Fruit fly (Drosophila melanogaster) whole organism, embryonic: ENCODE measurements around the gene Gip.

ENCODE experiments used
- Abd-B ChIP-seq: fragments of 200-800 bp; sonication (Bioruptor generic); optimal IDR thresholded peaks from 2 replicates; lab custom pipeline; 2018; ENCODE audit warnings: missing biosample characterization, mild to moderate bottlenecking, missing genetic modification characterization, moderate library complexity
- Awh ChIP-seq: fragments of 200-800 bp; sonication (Bioruptor generic); IDR thresholded peaks from 2 replicates; pipeline ENCODE4, ENCODE4 v1.3.6; 2022; ENCODE audit warnings: missing biosample characterization, missing genetic modification characterization
- CG10321 ChIP-seq: fragments of 200-800 bp; sonication (Bioruptor generic); IDR thresholded peaks from 2 replicates; pipeline ENCODE4 v1.3.6; 2022; ENCODE audit warnings: missing biosample characterization, missing genetic modification characterization
- CG12155 ChIP-seq: fragments of 200-800 bp; sonication (Bioruptor generic); optimal IDR thresholded peaks from 3 replicates; lab custom pipeline; 2016; ENCODE audit warnings: missing biosample characterization, missing genetic modification characterization
- CG12659 ChIP-seq: fragments of 200-800 bp; sonication (Bioruptor generic); optimal IDR thresholded peaks from 3 replicates; lab custom pipeline; 2017; ENCODE audit warnings: mild to moderate bottlenecking, missing biosample characterization, missing genetic modification reagents, missing genetic modification characterization
- CG13123 ChIP-seq: fragments of 200-800 bp; sonication (Bioruptor generic); optimal IDR thresholded peaks from 2 replicates; lab custom pipeline; 2016; ENCODE audit warnings: missing biosample characterization, missing genetic modification characterization
- CG14441 ChIP-seq: fragments of 200-800 bp; sonication (Bioruptor generic); IDR thresholded peaks from 2 replicates; pipeline ENCODE4 v1.3.6; 2022; ENCODE audit warnings: missing biosample characterization, missing genetic modification characterization
- CG1602 ChIP-seq: fragments of 200-800 bp; sonication (Bioruptor generic); optimal IDR thresholded peaks from 3 replicates; lab custom pipeline; 2016; ENCODE audit warnings: missing biosample characterization, missing genetic modification characterization
- CG1647 ChIP-seq: fragments of 200-800 bp; sonication (Bioruptor generic); optimal IDR thresholded peaks from 3 replicates; lab custom pipeline; 2016; ENCODE audit warnings: missing biosample characterization, missing genetic modification characterization
- CG17912 ChIP-seq: fragments of 200-800 bp; sonication (Bioruptor generic); optimal IDR thresholded peaks from 2 replicates; lab custom pipeline; 2018; ENCODE audit warnings: missing biosample characterization, mild to moderate bottlenecking, missing genetic modification characterization
- CG18599 ChIP-seq: fragments of 200-800 bp; sonication (Bioruptor generic); optimal IDR thresholded peaks from 3 replicates; lab custom pipeline; 2017; ENCODE audit warnings: missing biosample characterization, missing genetic modification characterization, mild to moderate bottlenecking, moderate library complexity, missing genetic modification reagents
- CG2712 ChIP-seq: fragments of 200-800 bp; optimal IDR thresholded peaks from 3 replicates; lab custom pipeline; 2019; ENCODE audit warnings: missing biosample characterization, mild to moderate bottlenecking, missing genetic modification characterization, moderate library complexity
- CG30403 ChIP-seq: fragments of 200-800 bp; sonication (Bioruptor generic); optimal IDR thresholded peaks from 3 replicates; lab custom pipeline; 2016; ENCODE audit warnings: missing biosample characterization, missing genetic modification characterization
- CG30431 ChIP-seq: fragments of 200-800 bp; sonication (Bioruptor generic); optimal IDR thresholded peaks from 2 replicates; lab custom pipeline; 2017; ENCODE audit warnings: missing biosample characterization, missing genetic modification characterization
- CG3163 ChIP-seq: fragments of 200-800 bp; sonication (Bioruptor generic); optimal IDR thresholded peaks from 3 replicates; lab custom pipeline; 2016; ENCODE audit warnings: missing biosample characterization, missing genetic modification characterization
- CG32772 ChIP-seq: fragments of 200-800 bp; sonication (Bioruptor generic); IDR thresholded peaks from 2 replicates; pipeline ENCODE4 v1.3.6; 2022; ENCODE audit warnings: missing biosample characterization, missing genetic modification characterization
- CG4360 ChIP-seq: fragments of 200-800 bp; sonication (Bioruptor generic); IDR thresholded peaks from 2 replicates; pipeline ENCODE4 v1.3.6; 2022; ENCODE audit warnings: missing biosample characterization, missing genetic modification characterization
- CG4730 ChIP-seq: fragments of 200-800 bp; sonication (Bioruptor generic); IDR thresholded peaks from 2 replicates; pipeline ENCODE4 v1.3.6; 2022; ENCODE audit warnings: missing biosample characterization, missing genetic modification characterization
- CG4820 ChIP-seq: fragments of 200-800 bp; sonication (Bioruptor generic); optimal IDR thresholded peaks from 3 replicates; lab custom pipeline; 2016; ENCODE audit warnings: missing biosample characterization, missing genetic modification characterization
- CG7556 ChIP-seq: fragments of 200-800 bp; sonication (Bioruptor generic); optimal IDR thresholded peaks from 2 replicates; lab custom pipeline; 2017; ENCODE audit warnings: missing biosample characterization, mild to moderate bottlenecking, missing genetic modification characterization
- CG9437 ChIP-seq: fragments of 200-800 bp; sonication (Bioruptor generic); optimal IDR thresholded peaks from 2 replicates; lab custom pipeline; 2018; ENCODE audit warnings: missing biosample characterization, mild to moderate bottlenecking, missing genetic modification characterization
- CG9932 ChIP-seq: fragments of 200-800 bp; sonication (Bioruptor generic); IDR thresholded peaks from 2 replicates; pipeline ENCODE4 v1.3.6; 2022; ENCODE audit warnings: missing biosample characterization, missing genetic modification characterization
- CHES-1-like ChIP-seq: fragments of 200-800 bp; sonication (Bioruptor generic); optimal IDR thresholded peaks from 2 replicates; lab custom pipeline; 2016; ENCODE audit warnings: missing biosample characterization, missing genetic modification characterization
- CoRest ChIP-seq: fragments of 200-800 bp; sonication (Bioruptor generic); optimal IDR thresholded peaks from 3 replicates; lab custom pipeline; 2018; ENCODE audit warnings: missing biosample characterization, mild to moderate bottlenecking, missing genetic modification characterization, moderate library complexity
- Deaf1 ChIP-seq: fragments of 200-800 bp; optimal IDR thresholded peaks from 3 replicates; lab custom pipeline; 2019; ENCODE audit warnings: missing biosample characterization, mild to moderate bottlenecking, missing genetic modification characterization, moderate library complexity
- Dip3 ChIP-seq: fragments of 200-800 bp; sonication (Bioruptor generic); optimal IDR thresholded peaks from 3 replicates; lab custom pipeline; 2016; ENCODE audit warnings: missing biosample characterization, missing genetic modification characterization
- Doc3 ChIP-seq: fragments of 200-800 bp; sonication (Bioruptor generic); IDR thresholded peaks from 3 replicates; pipeline ENCODE4 v1.3.6; 2022; ENCODE audit warnings: missing biosample characterization, missing genetic modification characterization; ENCODE audit not compliant: partially characterized antibody
- Drgx ChIP-seq: fragments of 200-800 bp; sonication (Bioruptor generic); IDR thresholded peaks from 2 replicates; pipeline ENCODE4 v1.3.6; 2022; ENCODE audit warnings: missing biosample characterization, missing genetic modification characterization
- Eip74EF ChIP-seq, 2 experiments: fragments of 200-800 bp in 1 of 2; fragments of >200 bp in 1 of 2; sonication (Bioruptor generic) in 1 of 2; optimal IDR thresholded peaks; 2 replicates each; lab custom pipeline; 2017 to 2019; ENCODE audit warnings: missing biosample characterization in 2 of 2, missing genetic modification characterization in 2 of 2, mild to moderate bottlenecking in 1 of 2, moderate library complexity in 1 of 2
- Hr3 ChIP-seq: fragments of 200-800 bp; sonication (Bioruptor generic); optimal IDR thresholded peaks from 3 replicates; lab custom pipeline; 2016; ENCODE audit warnings: missing biosample characterization, missing genetic modification characterization
- Hsf ChIP-seq: fragments of 200-800 bp; sonication (Bioruptor generic); optimal IDR thresholded peaks from 3 replicates; lab custom pipeline; 2016; ENCODE audit warnings: missing biosample characterization, missing genetic modification characterization
- MBD-R2 ChIP-seq: fragments of 200-800 bp; sonication (Bioruptor generic); IDR thresholded peaks from 2 replicates; pipeline ENCODE4 v1.3.6; 2022; ENCODE audit warnings: missing biosample characterization, missing genetic modification characterization
- Meics ChIP-seq: fragments of 200-800 bp; sonication (Bioruptor generic); optimal IDR thresholded peaks from 2 replicates; lab custom pipeline; 2017; ENCODE audit warnings: missing biosample characterization, mild to moderate bottlenecking, missing genetic modification characterization
- Sox100B ChIP-seq: fragments of 200-800 bp; sonication (Bioruptor generic); optimal IDR thresholded peaks from 3 replicates; lab custom pipeline; 2018; ENCODE audit warnings: missing biosample characterization, mild to moderate bottlenecking, missing genetic modification characterization
- Stat92E ChIP-seq, 3 experiments: fragments of >200 bp in 2 of 3; fragments of 200-800 bp in 1 of 3; sonication (Bioruptor generic) in 1 of 3; optimal IDR thresholded peaks; 2 replicates each; lab custom pipeline; 2017 to 2019; ENCODE audit warnings: missing biosample characterization in 3 of 3, missing genetic modification characterization in 3 of 3, mild to moderate bottlenecking in 1 of 3, moderate library complexity in 1 of 3
- ash1 ChIP-seq: fragments of 200-800 bp; sonication (Bioruptor generic); optimal IDR thresholded peaks from 2 replicates; lab custom pipeline; 2018; ENCODE audit warnings: missing biosample characterization, mild to moderate bottlenecking, missing genetic modification characterization
- bab2 ChIP-seq: fragments of 200-800 bp; sonication (Bioruptor generic); optimal IDR thresholded peaks from 2 replicates; lab custom pipeline; 2016; ENCODE audit warnings: missing biosample characterization, missing genetic modification characterization
- caup ChIP-seq: fragments of 200-800 bp; sonication (Bioruptor generic); optimal IDR thresholded peaks from 3 replicates; lab custom pipeline; 2017; ENCODE audit warnings: missing biosample characterization, mild to moderate bottlenecking, missing genetic modification characterization, moderate library complexity; ENCODE audit not compliant: severe bottlenecking
- chinmo ChIP-seq: fragments of 200-800 bp; sonication (Bioruptor generic); IDR thresholded peaks from 4 replicates; pipeline ENCODE4 v1.3.6; 2022; ENCODE audit warnings: missing biosample characterization, missing genetic modification characterization; ENCODE audit not compliant: partially characterized antibody
- ewg ChIP-seq: fragments of 200-800 bp; sonication (Bioruptor generic); optimal IDR thresholded peaks from 3 replicates; lab custom pipeline; 2017; ENCODE audit warnings: mild to moderate bottlenecking, missing biosample characterization, missing genetic modification reagents, missing genetic modification characterization
- gcm ChIP-seq: fragments of 200-800 bp; sonication (Bioruptor generic); optimal IDR thresholded peaks from 2 replicates; lab custom pipeline; 2019; ENCODE audit warnings: missing biosample characterization, mild to moderate bottlenecking, missing genetic modification characterization, moderate library complexity
- gem ChIP-seq: fragments of 200-800 bp; sonication (Bioruptor generic); optimal IDR thresholded peaks from 2 replicates; lab custom pipeline; 2019; ENCODE audit warnings: missing biosample characterization, mild to moderate bottlenecking, missing genetic modification characterization, moderate library complexity
- luna ChIP-seq: fragments of 200-800 bp; sonication (Bioruptor generic); optimal IDR thresholded peaks from 2 replicates; lab custom pipeline; 2016; ENCODE audit warnings: missing biosample characterization, missing genetic modification characterization
- pfk ChIP-seq: fragments of 200-800 bp; sonication (Bioruptor generic); optimal IDR thresholded peaks from 2 replicates; lab custom pipeline; 2018; ENCODE audit warnings: missing biosample characterization, mild to moderate bottlenecking, missing genetic modification characterization, moderate library complexity
- row ChIP-seq: fragments of 200-800 bp; sonication (Bioruptor generic); IDR thresholded peaks from 3 replicates; pipeline ENCODE4 v1.3.6; 2022; ENCODE audit warnings: missing biosample characterization, missing genetic modification characterization
- sens ChIP-seq: fragments of 200-800 bp; sonication (Bioruptor generic); peaks from one replicate; lab custom pipeline; 2016; ENCODE audit warnings: missing biosample characterization, missing genetic modification characterization
- sna ChIP-seq: fragments of 200-800 bp; sonication (Bioruptor generic); IDR thresholded peaks from 2 replicates; pipeline ENCODE4 v1.3.6; 2022; ENCODE audit warnings: missing biosample characterization, missing genetic modification characterization; ENCODE audit not compliant: partially characterized antibody
- tin ChIP-seq: fragments of 200-800 bp; sonication (Bioruptor generic); optimal IDR thresholded peaks from 3 replicates; lab custom pipeline; 2016; ENCODE audit warnings: missing biosample characterization, missing genetic modification characterization
- zen ChIP-seq: fragments of 200-800 bp; sonication (Bioruptor generic); optimal IDR thresholded peaks from 3 replicates; lab custom pipeline; 2018; ENCODE audit warnings: missing biosample characterization, mild to moderate bottlenecking, missing genetic modification characterization, moderate library complexity

Gene Gip

dm6 chrX:10289935-10290760 is 39.5 kb downstream of the Gip start (continued):
- TF ChIP-seq CG9932 (GFP tag; lab: Robert Waterston, UW) = no peak
- TF ChIP-seq ash1 = no peak
- no peak for TF ChIP-seq CG30431
- TF ChIP-seq Deaf1 (tag; lab: Kevin White, UChicago) = peak; percentile 86
- no peak for TF ChIP-seq Stat92E (GFP tag; optimal IDR thresholded peaks at IDR 0.05; lab: Kevin White, UChicago)
- no peak for TF ChIP-seq sna (GFP tag; lab: Robert Waterston, UW)
- peak; percentile 4 for TF ChIP-seq CG12659 (GFP tag; lab: Kevin White, UChicago)
- TF ChIP-seq Dip3 = no peak
- TF ChIP-seq luna (GFP tag; lab: Kevin White, UChicago) = no peak
- TF ChIP-seq CG14441 (GFP tag; lab: Robert Waterston, UW) = no peak
- no peak for TF ChIP-seq CG4820 (GFP tag; lab: Kevin White, UChicago)
- no peak for TF ChIP-seq caup (GFP tag; lab: Kevin White, UChicago)
- no peak for TF ChIP-seq MBD-R2 (GFP tag; lab: Robert Waterston, UW)
- peak; percentile 57 for TF ChIP-seq sens
- TF ChIP-seq CG1647 (GFP tag; lab: Kevin White, UChicago) = no peak
- no peak for TF ChIP-seq zen
- no peak for TF ChIP-seq CG4730
- TF ChIP-seq pfk (GFP tag; lab: Kevin White, UChicago) = peak; percentile 57
- TF ChIP-seq Drgx = peak; percentile 43; the same call in 1 of the 2 replicates
- 0 out of 4 replicates have a peak, but pooled peaks have one; percentile 59 for TF ChIP-seq chinmo (GFP tag; lab: Robert Waterston, UW)
- peak; percentile 55; the same call in 2 of the 3 replicates for TF ChIP-seq row
- TF ChIP-seq CG12155 = no peak
- TF ChIP-seq Abd-B (GFP tag; lab: Kevin White, UChicago) = no peak
- TF ChIP-seq CG3163 (GFP tag; lab: Kevin White, UChicago) = no peak
- peak; percentile 4 for TF ChIP-seq CG9437 (GFP tag; lab: Kevin White, UChicago)
- TF ChIP-seq CG13123 (GFP tag; lab: Kevin White, UChicago) = no peak
- peak; percentile 37 for TF ChIP-seq CG7556
- TF ChIP-seq CG10321 (GFP tag; lab: Robert Waterston, UW) = no peak
- no peak for TF ChIP-seq ewg (GFP tag; lab: Kevin White, UChicago)
- TF ChIP-seq CG1602 (GFP tag; lab: Kevin White, UChicago) = no peak
- no peak for TF ChIP-seq bab2
- TF ChIP-seq CG17912 (GFP tag; lab: Kevin White, UChicago) = no peak
- no peak for TF ChIP-seq CG4360 (GFP tag; lab: Robert Waterston, UW)
- no peak for TF ChIP-seq Eip74EF (GFP tag; optimal IDR thresholded peaks at IDR 0.05; lab: Kevin White, UChicago)
- TF ChIP-seq CG2712 (tag; lab: Kevin White, UChicago) = no peak
- TF ChIP-seq CG30403 (GFP tag; lab: Kevin White, UChicago) = peak; percentile 27
- TF ChIP-seq CoRest = peak; percentile 9
- TF ChIP-seq CG32772 (GFP tag; lab: Robert Waterston, UW) = 0 out of 2 replicates have a peak, but pooled peaks have one; percentile 42
- TF ChIP-seq tin (GFP tag; lab: Kevin White, UChicago) = no peak
- no peak for TF ChIP-seq Hsf (GFP tag; lab: Kevin White, UChicago)
- TF ChIP-seq Hr3 (GFP tag; lab: Kevin White, UChicago) = no peak
- no peak for TF ChIP-seq Doc3 (GFP tag; lab: Robert Waterston, UW)
- TF ChIP-seq CHES-1-like = no peak
- TF ChIP-seq Meics (GFP tag; lab: Kevin White, UChicago) = peak; percentile 38
- TF ChIP-seq Awh (GFP tag; lab: Robert Waterston, UW) = no peak
- TF ChIP-seq gcm (GFP tag; lab: Kevin White, UChicago) = no peak
- TF ChIP-seq CG18599 (GFP tag; lab: Kevin White, UChicago) = peak; percentile 13
- peak; percentile 22 for TF ChIP-seq Sox100B (GFP tag; lab: Kevin White, UChicago)
- TF ChIP-seq gem (tag; lab: Kevin White, UChicago) = peak; percentile 32
